Fruit fly (Drosophila melanogaster) whole organism, wandering third instar larva: Measurements from ENCODE around the gene CG33337.

Experiments
- Abd-B ChIP-seq: fragments of >200 bp; optimal IDR thresholded peaks from 2 replicates; lab custom pipeline; 2017; ENCODE audit warnings: missing biosample characterization, missing genetic modification characterization
- CG9705 ChIP-seq: fragments of 200-800 bp; sonication (Bioruptor generic); optimal IDR thresholded peaks from 2 replicates; lab custom pipeline; 2018; ENCODE audit warnings: missing biosample characterization, mild to moderate bottlenecking, missing genetic modification characterization
- CrebA ChIP-seq: fragments of 200-800 bp; sonication (Bioruptor generic); optimal IDR thresholded peaks from 2 replicates; lab custom pipeline; 2016; ENCODE audit warnings: missing biosample characterization, mild to moderate bottlenecking, missing genetic modification characterization, borderline replicate concordance
- Dif ChIP-seq: fragments of 200-275, 200-300 bp; sonication (Bioruptor generic); optimal IDR thresholded peaks from 2 replicates; lab custom pipeline; 2018; ENCODE audit warnings: missing biosample characterization, missing genetic modification characterization; ENCODE audit not compliant: partially characterized antibody
- GATAd ChIP-seq: sonication (Bioruptor generic); optimal IDR thresholded peaks from 2 replicates; lab custom pipeline; 2016; ENCODE audit warnings: missing biosample characterization, missing genetic modification characterization
- Hr83 ChIP-seq: fragments of 200-300 bp; sonication (Bioruptor generic); optimal IDR thresholded peaks from 2 replicates; lab custom pipeline; 2016; ENCODE audit warnings: missing biosample characterization, mild to moderate bottlenecking, missing genetic modification characterization, moderate library complexity; ENCODE audit not compliant: poor library complexity, severe bottlenecking
- Myc ChIP-seq: fragments of >200 bp; optimal IDR thresholded peaks from 2 replicates; lab custom pipeline; 2017
- N ChIP-seq: fragments of >200 bp; optimal IDR thresholded peaks from 2 replicates; lab custom pipeline; 2018; ENCODE audit warnings: missing biosample characterization, missing external identifiers, missing genetic modification characterization
- OdsH ChIP-seq: fragments of 200-800 bp; sonication (Bioruptor generic); optimal IDR thresholded peaks from 2 replicates; lab custom pipeline; 2016; ENCODE audit warnings: missing biosample characterization, mild to moderate bottlenecking, missing genetic modification characterization
- Vsx2 ChIP-seq: fragments of 200-300, 225-300 bp; sonication (Bioruptor generic); optimal IDR thresholded peaks from 2 replicates; lab custom pipeline; 2018; ENCODE audit warnings: missing biosample characterization, missing genetic modification characterization; ENCODE audit not compliant: partially characterized antibody
- br ChIP-seq: fragments of 200-800 bp; sonication (Bioruptor generic); optimal IDR thresholded peaks from 2 replicates; lab custom pipeline; 2016; ENCODE audit warnings: missing biosample characterization, missing genetic modification characterization
- fru ChIP-seq: fragments of 200-800 bp; sonication (Bioruptor generic); optimal IDR thresholded peaks from 3 replicates; lab custom pipeline; 2016; ENCODE audit warnings: missing biosample characterization, mild to moderate bottlenecking, missing genetic modification characterization
- h ChIP-seq: fragments of 200-800 bp; sonication (Bioruptor generic); optimal IDR thresholded peaks from 3 replicates; lab custom pipeline; 2016; ENCODE audit warnings: missing biosample characterization, mild to moderate bottlenecking, missing genetic modification characterization
- psq ChIP-seq: fragments of 200-800 bp; sonication (Bioruptor generic); optimal IDR thresholded peaks from 3 replicates; lab custom pipeline; 2017; ENCODE audit warnings: missing biosample characterization, mild to moderate bottlenecking, missing genetic modification characterization, moderate library complexity

DNA sequence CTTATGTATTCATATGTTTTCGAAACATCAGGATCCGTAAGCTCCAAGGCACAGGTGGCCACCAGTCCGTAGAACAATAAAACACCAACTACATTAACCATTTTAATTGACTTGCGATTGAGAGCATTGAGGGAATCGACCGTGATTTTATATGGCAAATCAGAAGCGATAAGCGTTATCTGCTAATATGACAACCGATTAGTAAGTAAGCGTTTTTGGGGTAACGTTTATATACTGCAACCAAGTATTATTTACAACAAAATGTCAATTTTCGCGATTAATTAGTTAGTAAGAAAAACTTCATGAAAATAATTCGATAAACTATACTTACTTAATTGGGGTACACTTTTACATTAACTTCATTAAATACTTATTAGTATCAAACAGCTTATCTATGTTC, 3.6 kb upstream of the CG33337 start, which contains the start of gene CG16723:
- TF ChIP-seq CG9705 = no peak
- no peak for TF ChIP-seq Myc (lab: Kevin White, UChicago)
- no peak for TF ChIP-seq Abd-B
- TF ChIP-seq h (GFP tag; lab: Kevin White, UChicago) = no peak
- no peak for TF ChIP-seq CrebA (GFP tag; lab: Kevin White, UChicago)
- TF ChIP-seq br = no peak
- TF ChIP-seq N = no peak
- TF ChIP-seq psq (GFP tag; lab: Kevin White, UChicago) = no peak
- TF ChIP-seq OdsH (GFP tag; lab: Kevin White, UChicago) = no peak
- TF ChIP-seq Vsx2 = no peak
- no peak for TF ChIP-seq fru (GFP tag; lab: Kevin White, UChicago)
- no peak for TF ChIP-seq GATAd (GFP tag; lab: Kevin White, UChicago)
- no peak for TF ChIP-seq Hr83 (GFP tag; lab: Kevin White, UChicago)
- TF ChIP-seq Dif (GFP tag; lab: Kevin White, UChicago) = no peak
